Worm (Caenorhabditis elegans) whole organism, early embryonic: ENCODE data around the gene srh-245.

Experiments
- F13C5.2 ChIP-seq: sonication (generic microtip); optimal IDR thresholded peaks from 2 replicates; lab custom pipeline; 2017; ENCODE audit warnings: mild to moderate bottlenecking, missing genetic modification characterization, inconsistent platforms, missing compliant biosample characterization
- ama-1 ChIP-seq: fragments of 150-350 bp; optimal IDR thresholded peaks from 2 replicates; lab custom pipeline; 2014
- flt-1 ChIP-seq: fragments of 200-800 bp; sonication (Bioruptor generic); IDR thresholded peaks from 2 replicates; pipeline ENCODE4 v1.3.6; 2022; ENCODE audit warnings: missing genetic modification characterization, missing compliant biosample characterization
- scrt-1 ChIP-seq: fragments of 200-800 bp; sonication (Bioruptor generic); IDR thresholded peaks from 2 replicates; pipeline ENCODE4 v1.3.6; 2022; ENCODE audit warnings: missing genetic modification characterization, missing compliant biosample characterization
- tbx-11 ChIP-seq: fragments of 200-800 bp; sonication (Bioruptor generic); IDR thresholded peaks from 2 replicates; pipeline ENCODE4 v1.3.6; 2022; ENCODE audit warnings: missing genetic modification characterization, missing compliant biosample characterization
- tra-4 ChIP-seq: sonication (generic microtip); optimal IDR thresholded peaks from 2 replicates; lab custom pipeline; 2017; ENCODE audit warnings: missing genetic modification characterization, missing compliant biosample characterization

- TF ChIP-seq ama-1 (no peak), tra-4 (tag; lab: Kevin White, UChicago) (no peak), scrt-1 (GFP tag; lab: Robert Waterston, UW) (no peak), flt-1 (GFP tag; lab: Robert Waterston, UW) (no peak), F13C5.2 (tag; lab: Kevin White, UChicago) (no peak), tbx-11 (GFP tag; lab: Robert Waterston, UW) (no peak)
Observed at ce11 chrV:624922-625321, 30.8 kb downstream of the srh-245 start, which contains the start of gene srt-17.
